Worm (Caenorhabditis elegans) whole organism, early embryonic: ENCODE results near the gene str-83.

ENCODE experiments used
- ama-1 ChIP-seq: fragments of 150-350 bp; optimal IDR thresholded peaks from 2 replicates; lab custom pipeline; 2014
- ceh-36 ChIP-seq: sonication (generic microtip); optimal IDR thresholded peaks from 2 replicates; lab custom pipeline; 2016; ENCODE audit warnings: missing genetic modification characterization, inconsistent platforms, missing compliant biosample characterization
- hmg-4 ChIP-seq: fragments of 200-800 bp; sonication (Bioruptor generic); optimal IDR thresholded peaks from 2 replicates; lab custom pipeline; 2018; ENCODE audit warnings: mild to moderate bottlenecking, missing genetic modification characterization, missing compliant biosample characterization

ce11 chrV:4010170-4010569 is 33.1 kb downstream of the str-83 start, which contains the start of gene srh-4:
- TF ChIP-seq ama-1 (lab: Kevin White, UChicago) (no peak), ceh-36 (no peak), hmg-4 (GFP tag; lab: Kevin White, UChicago) (no peak)
